Fruit fly (Drosophila melanogaster) Kc167 (cell line): ENCODE results near the gene CG14421.

Source experiments
- h ChIP-seq: fragments of >200 bp; optimal IDR thresholded peaks from 3 replicates; lab custom pipeline; 2018; ENCODE audit warnings: missing external identifiers
- psq ChIP-seq: fragments of >200 bp; optimal IDR thresholded peaks from 2 replicates; lab custom pipeline; 2017; ENCODE audit warnings: missing external identifiers

DNA sequence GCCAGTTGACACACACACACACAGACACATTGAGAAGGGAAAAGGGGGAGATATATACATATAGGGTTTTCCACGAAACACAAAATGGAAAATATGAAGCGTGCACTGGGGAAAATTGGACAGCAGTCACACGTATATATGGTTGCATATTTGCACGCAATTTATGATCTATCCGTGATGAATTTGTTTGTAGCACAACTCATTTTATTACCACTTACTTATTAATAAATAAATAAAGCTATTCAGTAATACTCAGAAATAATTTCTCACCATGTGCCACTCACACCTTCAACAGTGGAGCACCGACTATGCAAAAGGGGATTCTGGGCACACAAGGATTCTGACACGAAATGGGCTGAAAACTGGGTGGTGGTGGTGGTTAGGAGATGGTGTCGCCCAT lies 27.1 kb upstream of the CG14421 start:
- TF ChIP-seq h (lab: Kevin White, UChicago) (no peak), psq (lab: Kevin White, UChicago) (no peak)
